Worm (Caenorhabditis elegans) whole organism, L1 larva: ENCODE data around the gene nhr-153.

Experiments used
- C04F5.9 ChIP-seq: sonication (generic microtip); optimal IDR thresholded peaks from 2 replicates; lab custom pipeline; 2016; ENCODE audit warnings: missing genetic modification characterization, missing compliant biosample characterization
- C16A3.4 ChIP-seq: fragments of 150-350 bp; optimal IDR thresholded peaks from 2 replicates; lab custom pipeline; 2014; ENCODE audit warnings: missing biosample characterization, missing genetic modification characterization
- C34B4.2 ChIP-seq: sonication (generic microtip); optimal IDR thresholded peaks from 2 replicates; lab custom pipeline; 2017; ENCODE audit warnings: mild to moderate bottlenecking, missing genetic modification characterization, missing compliant biosample characterization
- Y116A8C.19 ChIP-seq: sonication (generic microtip); optimal IDR thresholded peaks from 2 replicates; lab custom pipeline; 2016; ENCODE audit warnings: missing compliant biosample characterization, missing genetic modification characterization, borderline replicate concordance
- aha-1 ChIP-seq: fragments of 150-350 bp; optimal IDR thresholded peaks from 2 replicates; lab custom pipeline; 2014; ENCODE audit warnings: missing biosample characterization, missing genetic modification characterization
- alr-1 ChIP-seq: fragments of 200-800 bp; sonication (Bioruptor generic); optimal IDR thresholded peaks from 2 replicates; lab custom pipeline; 2018; ENCODE audit warnings: borderline replicate concordance, mild to moderate bottlenecking, missing genetic modification characterization, missing compliant biosample characterization
- aly-2 ChIP-seq: fragments of 150-350 bp; optimal IDR thresholded peaks from 2 replicates; lab custom pipeline; 2014; ENCODE audit warnings: missing biosample characterization, missing genetic modification characterization
- blmp-1 ChIP-seq: fragments of 150-350 bp; optimal IDR thresholded peaks from 2 replicates; lab custom pipeline; 2014; ENCODE audit warnings: missing biosample characterization, missing genetic modification characterization
- ceh-63 ChIP-seq: fragments of 200-800 bp; sonication (Bioruptor generic); optimal IDR thresholded peaks from 2 replicates; lab custom pipeline; 2018; ENCODE audit warnings: mild to moderate bottlenecking, missing genetic modification characterization, missing compliant biosample characterization
- ceh-8 ChIP-seq: fragments of 200-800 bp; sonication (Bioruptor generic); optimal IDR thresholded peaks from 2 replicates; lab custom pipeline; 2018; ENCODE audit warnings: mild to moderate bottlenecking, missing genetic modification characterization, moderate library complexity, missing compliant biosample characterization
- ceh-82 ChIP-seq, 3 experiments: fragments of 150-350 bp in 1 of 3; sonication (generic microtip) in 2 of 3; optimal IDR thresholded peaks; 2 replicates each; lab custom pipeline; 2014 to 2017; ENCODE audit warnings: missing biosample characterization in 3 of 3, missing genetic modification characterization in 3 of 3
- ceh-88 ChIP-seq: fragments of 200-800 bp; sonication (Bioruptor generic); IDR thresholded peaks from 2 replicates; pipeline ENCODE4 v1.3.6; 2022; ENCODE audit warnings: missing genetic modification characterization, missing compliant biosample characterization
- dsc-1 ChIP-seq: sonication (generic microtip); optimal IDR thresholded peaks from 2 replicates; lab custom pipeline; 2016; ENCODE audit warnings: mild to moderate bottlenecking, missing genetic modification characterization, missing compliant biosample characterization
- efl-1 ChIP-seq, 4 experiments: fragments of 150-350 bp; optimal IDR thresholded peaks in 3 of 4; peaks in 1 of 4; 1 replicate in 1 of 4; 2 replicates in 3 of 4; lab custom pipeline; 2014; ENCODE audit warnings: missing biosample characterization in 2 of 4, missing genetic modification characterization in 2 of 4, missing genetic modification reagents in 2 of 4
- efl-3 ChIP-seq: fragments of 200-800 bp; sonication (Bioruptor generic); optimal IDR thresholded peaks from 2 replicates; lab custom pipeline; 2018; ENCODE audit warnings: mild to moderate bottlenecking, missing genetic modification characterization, missing compliant biosample characterization
- egl-13 ChIP-seq: sonication (generic microtip); optimal IDR thresholded peaks from 2 replicates; lab custom pipeline; 2016; ENCODE audit warnings: missing genotype, missing genetic modification reagents, missing genetic modification characterization, missing compliant biosample characterization
- elt-2 ChIP-seq: sonication (generic microtip); optimal IDR thresholded peaks from 2 replicates; lab custom pipeline; 2016; ENCODE audit warnings: missing genetic modification characterization, mild to moderate bottlenecking, inconsistent platforms, missing compliant biosample characterization, missing genetic modification reagents
- elt-3 ChIP-seq, 6 experiments: fragments of 150-350 bp in 1 of 6; sonication (generic microtip); optimal IDR thresholded peaks; 2 replicates each; lab custom pipeline; 2017 to 2018; ENCODE audit warnings: missing biosample characterization in 6 of 6, missing genetic modification characterization in 6 of 6, inconsistent platforms in 1 of 6
- ets-5 ChIP-seq: fragments of 200-800 bp; sonication (Bioruptor generic); IDR thresholded peaks from 2 replicates; pipeline ENCODE4 v1.3.6; 2022; ENCODE audit warnings: missing genetic modification characterization, missing compliant biosample characterization
- fkh-4 ChIP-seq: sonication (generic microtip); optimal IDR thresholded peaks from 2 replicates; lab custom pipeline; 2016; ENCODE audit warnings: missing compliant biosample characterization, missing genetic modification characterization, borderline replicate concordance
- fkh-8 ChIP-seq: sonication (generic microtip); optimal IDR thresholded peaks from 2 replicates; lab custom pipeline; 2016; ENCODE audit warnings: mild to moderate bottlenecking, missing genetic modification characterization, missing compliant biosample characterization
- fos-1 ChIP-seq: fragments of 150-350 bp; optimal IDR thresholded peaks from 2 replicates; lab custom pipeline; 2014; ENCODE audit warnings: missing biosample characterization, missing genetic modification characterization
- hlh-4 ChIP-seq: sonication (generic microtip); optimal IDR thresholded peaks from 2 replicates; lab custom pipeline; 2016; ENCODE audit warnings: mild to moderate bottlenecking, missing genetic modification characterization, missing compliant biosample characterization
- hpl-2 ChIP-seq: fragments of 150-350 bp; optimal IDR thresholded peaks from 2 replicates; lab custom pipeline; 2014; ENCODE audit warnings: missing biosample characterization, missing genetic modification reagents, missing genetic modification characterization
- isw-1 ChIP-seq: fragments of 200-800 bp; sonication (Bioruptor generic); IDR thresholded peaks from 2 replicates; pipeline ENCODE4 v1.3.6; 2022; ENCODE audit warnings: missing genetic modification characterization, missing compliant biosample characterization
- lin-15B ChIP-seq: fragments of 150-350 bp; sonication (generic microtip); optimal IDR thresholded peaks from 3 replicates; lab custom pipeline; 2014; ENCODE audit warnings: missing biosample characterization, missing genetic modification characterization
- lir-3 ChIP-seq: sonication (generic microtip); optimal IDR thresholded peaks from 2 replicates; lab custom pipeline; 2016; ENCODE audit warnings: mild to moderate bottlenecking, missing genetic modification characterization, moderate library complexity, missing compliant biosample characterization; ENCODE audit not compliant: poor library complexity
- lsy-2 ChIP-seq, 2 experiments: fragments of 150-350 bp; optimal IDR thresholded peaks; 2 replicates each; lab custom pipeline; 2014; ENCODE audit warnings: missing biosample characterization in 2 of 2, missing genetic modification characterization in 2 of 2
- mab-9 ChIP-seq: fragments of 200-800 bp; sonication (Bioruptor generic); IDR thresholded peaks from 2 replicates; pipeline ENCODE4 v1.3.6; 2022; ENCODE audit warnings: missing genetic modification reagents, missing genetic modification characterization, missing compliant biosample characterization
- mdl-1 ChIP-seq, 2 experiments: fragments of 150-350 bp; optimal IDR thresholded peaks; 2 replicates each; lab custom pipeline; 2014 to 2017; ENCODE audit warnings: missing biosample characterization in 2 of 2, missing genetic modification characterization in 2 of 2, inconsistent platforms in 1 of 2
- mef-2 ChIP-seq: fragments of 150-350 bp; optimal IDR thresholded peaks from 2 replicates; lab custom pipeline; 2014; ENCODE audit warnings: missing biosample characterization, missing genetic modification characterization
- nhr-11 ChIP-seq: fragments of 150-350 bp; optimal IDR thresholded peaks from 2 replicates; lab custom pipeline; 2014; ENCODE audit warnings: missing biosample characterization, missing genetic modification characterization
- nhr-12 ChIP-seq: sonication (generic microtip); optimal IDR thresholded peaks from 2 replicates; lab custom pipeline; 2017; ENCODE audit warnings: missing biosample characterization, missing genetic modification characterization
- nhr-19 ChIP-seq: fragments of 200-800 bp; sonication (Bioruptor generic); conservative IDR thresholded peaks from 2 replicates; pipeline ENCODE4 v1.3.6; 2022; ENCODE audit warnings: missing genetic modification characterization, missing compliant biosample characterization
- nhr-20 ChIP-seq: sonication (generic microtip); optimal IDR thresholded peaks from 2 replicates; lab custom pipeline; 2016; ENCODE audit warnings: mild to moderate bottlenecking, missing genetic modification characterization, missing compliant biosample characterization
- nhr-71 ChIP-seq: sonication (generic microtip); optimal IDR thresholded peaks from 2 replicates; lab custom pipeline; 2016; ENCODE audit warnings: mild to moderate bottlenecking, missing genetic modification characterization, moderate library complexity, missing compliant biosample characterization
- nhr-76 ChIP-seq: sonication (generic microtip); optimal IDR thresholded peaks from 2 replicates; lab custom pipeline; 2017; ENCODE audit warnings: missing biosample characterization, missing genetic modification characterization
- nhr-77 ChIP-seq: fragments of 150-350 bp; optimal IDR thresholded peaks from 2 replicates; lab custom pipeline; 2014; ENCODE audit warnings: missing biosample characterization, missing genetic modification characterization
- nhr-84 ChIP-seq: sonication (generic microtip); optimal IDR thresholded peaks from 2 replicates; lab custom pipeline; 2017; ENCODE audit warnings: missing biosample characterization, missing genetic modification characterization
- pax-3 ChIP-seq: fragments of 200-800 bp; sonication (Bioruptor generic); optimal IDR thresholded peaks from 2 replicates; lab custom pipeline; 2018; ENCODE audit warnings: mild to moderate bottlenecking, missing genetic modification characterization, moderate library complexity, missing compliant biosample characterization
- pqm-1 ChIP-seq: sonication (generic microtip); optimal IDR thresholded peaks from 3 replicates; lab custom pipeline; 2017; ENCODE audit warnings: missing biosample characterization, missing genetic modification characterization
- rnt-1 ChIP-seq: sonication (generic microtip); optimal IDR thresholded peaks from 2 replicates; lab custom pipeline; 2016; ENCODE audit warnings: mild to moderate bottlenecking, missing genetic modification characterization, moderate library complexity, missing compliant biosample characterization
- skn-1 ChIP-seq: fragments of 150-350 bp; optimal IDR thresholded peaks from 2 replicates; lab custom pipeline; 2014; ENCODE audit warnings: missing biosample characterization, missing genetic modification characterization
- snu-23 ChIP-seq: sonication (generic microtip); optimal IDR thresholded peaks from 2 replicates; lab custom pipeline; 2016; ENCODE audit warnings: missing genetic modification characterization, missing compliant biosample characterization
- sptf-1 ChIP-seq: fragments of 150-350 bp; optimal IDR thresholded peaks from 2 replicates; lab custom pipeline; 2014; ENCODE audit warnings: missing biosample characterization, missing genetic modification characterization
- sup-37 ChIP-seq: fragments of 200-800 bp; sonication (Bioruptor generic); optimal IDR thresholded peaks from 2 replicates; lab custom pipeline; 2018; ENCODE audit warnings: mild to moderate bottlenecking, missing genetic modification characterization, missing compliant biosample characterization
- swsn-7 ChIP-seq: sonication (generic microtip); optimal IDR thresholded peaks from 2 replicates; lab custom pipeline; 2016; ENCODE audit warnings: missing genetic modification characterization, missing compliant biosample characterization
- tbx-2 ChIP-seq: sonication (generic microtip); optimal IDR thresholded peaks from 2 replicates; lab custom pipeline; 2016; ENCODE audit warnings: missing genetic modification characterization, missing compliant biosample characterization
- unc-62 ChIP-seq: fragments of 150-350 bp; optimal IDR thresholded peaks from 2 replicates; lab custom pipeline; 2014; ENCODE audit warnings: missing biosample characterization, missing genetic modification reagents, missing genetic modification characterization
- vab-15 ChIP-seq: sonication (generic microtip); optimal IDR thresholded peaks from 2 replicates; lab custom pipeline; 2017; ENCODE audit warnings: missing genotype, mild to moderate bottlenecking, missing genetic modification characterization, missing compliant biosample characterization
- zip-4 ChIP-seq: fragments of 200-800 bp; sonication (Bioruptor generic); optimal IDR thresholded peaks from 2 replicates; lab custom pipeline; 2018; ENCODE audit warnings: mild to moderate bottlenecking, missing genetic modification characterization, moderate library complexity, missing compliant biosample characterization
- ztf-11 ChIP-seq, 2 experiments: sonication (generic microtip); optimal IDR thresholded peaks; 2 replicates each; lab custom pipeline; 2016 to 2017; ENCODE audit warnings: missing genetic modification characterization in 2 of 2, missing biosample characterization in 1 of 2, missing compliant biosample characterization in 1 of 2
- ztf-4 ChIP-seq: fragments of 150-350 bp; optimal IDR thresholded peaks from 2 replicates; lab custom pipeline; 2014; ENCODE audit warnings: missing biosample characterization, missing genetic modification characterization

Gene nhr-153

DNA sequence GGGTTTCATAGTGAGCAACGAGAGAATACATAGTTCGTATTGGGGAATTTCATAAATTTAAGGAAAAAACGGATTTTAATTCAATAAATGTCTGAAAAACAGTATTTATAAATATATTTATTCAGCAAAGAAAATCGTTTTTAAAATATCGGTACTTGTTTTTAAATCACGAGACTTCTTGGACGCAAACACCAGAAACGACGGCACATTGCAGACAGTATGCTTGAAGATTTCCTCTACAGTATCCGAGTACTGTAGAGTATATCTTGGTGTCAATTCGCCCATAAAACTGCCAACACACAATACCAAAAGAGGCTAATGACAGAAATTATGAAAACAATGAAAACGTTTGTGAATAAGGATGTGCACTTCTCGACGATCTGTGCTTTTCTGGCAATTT lies 38.2 kb upstream of the nhr-153 start (continued):
- TF ChIP-seq Y116A8C.19 (tag; lab: Kevin White, UChicago) (no peak), mdl-1 (tag; optimal IDR thresholded peaks at IDR 0.05; lab: Kevin White, UChicago) (no peak), nhr-76 (no peak), blmp-1 (tag; lab: Kevin White, UChicago) (peak; percentile 34), efl-3 (GFP tag; lab: Kevin White, UChicago) (no peak), skn-1 (tag; lab: Kevin White, UChicago) (no peak), pax-3 (peak; percentile 52), dsc-1 (tag; lab: Kevin White, UChicago) (no peak), lin-15B (tag; lab: Kevin White, UChicago) (no peak), sup-37 (no peak), C04F5.9 (tag; lab: Kevin White, UChicago) (no peak), nhr-71 (peak; percentile 25), nhr-20 (no peak), mef-2 (no peak), hlh-4 (tag; lab: Kevin White, UChicago) (no peak), ceh-63 (GFP tag; lab: Kevin White, UChicago) (no peak), C34B4.2 (tag; lab: Kevin White, UChicago) (no peak), fkh-8 (tag; lab: Kevin White, UChicago) (no peak), nhr-19 (GFP tag; lab: Robert Waterston, UW) (no peak), unc-62 (GFP tag; lab: Kevin White, UChicago) (no peak), swsn-7 (no peak), nhr-77 (tag; lab: Kevin White, UChicago) (no peak), zip-4 (GFP tag; lab: Kevin White, UChicago) (no peak), vab-15 (tag; lab: Kevin White, UChicago) (no peak), hpl-2 (GFP tag; lab: Kevin White, UChicago) (no peak), C16A3.4 (tag; lab: Kevin White, UChicago) (peak; percentile 5), lir-3 (tag; lab: Kevin White, UChicago) (peak; percentile 1), isw-1 (GFP tag; lab: Robert Waterston, UW) (no peak), nhr-12 (tag; lab: Kevin White, UChicago) (no peak), tbx-2 (no peak), egl-13 (no peak), mab-9 (GFP tag; lab: Robert Waterston, UW) (no peak), alr-1 (no peak), pqm-1 (tag; lab: Kevin White, UChicago) (no peak), aly-2 (tag; lab: Kevin White, UChicago) (no peak), sptf-1 (tag; lab: Kevin White, UChicago) (no peak), rnt-1 (tag; lab: Kevin White, UChicago) (no peak), lsy-2 (tag; optimal IDR thresholded peaks at IDR 0.05; lab: Kevin White, UChicago) (peak; percentile 40 to 60), ceh-8 (no peak), ceh-82 (tag; optimal IDR thresholded peaks at IDR 0.05; lab: Kevin White, UChicago) (peak in 1 of 3 experiments; percentile 8), nhr-11 (tag; lab: Kevin White, UChicago) (no peak), elt-2 (tag; lab: Kevin White, UChicago) (no peak), ceh-88 (no peak), ztf-4 (tag; lab: Kevin White, UChicago) (no peak), ztf-11 (tag; optimal IDR thresholded peaks at IDR 0.05; lab: Kevin White, UChicago) (no peak), nhr-84 (tag; lab: Kevin White, UChicago) (no peak), ets-5 (GFP tag; lab: Robert Waterston, UW) (no peak), efl-1 (optimal IDR thresholded peaks at IDR 0.05; lab: Kevin White, UChicago) (peak; percentile 13 to 42), efl-1 (GFP tag; optimal IDR thresholded peaks at IDR 0.05 in 1 of 2; lab: Kevin White, UChicago) (peak; percentile 59 to 94), fos-1 (tag; lab: Kevin White, UChicago) (no peak), snu-23 (GFP tag; lab: Kevin White, UChicago) (peak; percentile 34), fkh-4 (tag; lab: Kevin White, UChicago) (no peak), aha-1 (tag; lab: Kevin White, UChicago) (no peak), elt-3 (tag; optimal IDR thresholded peaks at IDR 0.05; lab: Kevin White, UChicago) (no peak)
